Worm (Caenorhabditis elegans) whole organism, L1 larva: ENCODE measurements around the gene fbxa-30.

Source experiments
- C04F5.9 ChIP-seq: sonication (generic microtip); optimal IDR thresholded peaks from 2 replicates; lab custom pipeline; 2016; ENCODE audit warnings: missing genetic modification characterization, missing compliant biosample characterization
- C34B4.2 ChIP-seq: sonication (generic microtip); optimal IDR thresholded peaks from 2 replicates; lab custom pipeline; 2017; ENCODE audit warnings: mild to moderate bottlenecking, missing genetic modification characterization, missing compliant biosample characterization
- Y116A8C.19 ChIP-seq: sonication (generic microtip); optimal IDR thresholded peaks from 2 replicates; lab custom pipeline; 2016; ENCODE audit warnings: missing compliant biosample characterization, missing genetic modification characterization, borderline replicate concordance
- alr-1 ChIP-seq: fragments of 200-800 bp; sonication (Bioruptor generic); optimal IDR thresholded peaks from 2 replicates; lab custom pipeline; 2018; ENCODE audit warnings: borderline replicate concordance, mild to moderate bottlenecking, missing genetic modification characterization, missing compliant biosample characterization
- aly-2 ChIP-seq: fragments of 150-350 bp; optimal IDR thresholded peaks from 2 replicates; lab custom pipeline; 2014; ENCODE audit warnings: missing biosample characterization, missing genetic modification characterization
- ceh-63 ChIP-seq: fragments of 200-800 bp; sonication (Bioruptor generic); optimal IDR thresholded peaks from 2 replicates; lab custom pipeline; 2018; ENCODE audit warnings: mild to moderate bottlenecking, missing genetic modification characterization, missing compliant biosample characterization
- ceh-82 ChIP-seq, 3 experiments: fragments of 150-350 bp in 1 of 3; sonication (generic microtip) in 2 of 3; optimal IDR thresholded peaks; 2 replicates each; lab custom pipeline; 2014 to 2017; ENCODE audit warnings: missing biosample characterization in 3 of 3, missing genetic modification characterization in 3 of 3
- ceh-90 ChIP-seq: sonication (generic microtip); optimal IDR thresholded peaks from 2 replicates; lab custom pipeline; 2016; ENCODE audit warnings: missing genetic modification characterization, missing compliant biosample characterization
- ces-1 ChIP-seq: fragments of 150-350 bp; optimal IDR thresholded peaks from 2 replicates; lab custom pipeline; 2014; ENCODE audit warnings: missing biosample characterization, missing genetic modification reagents, missing genetic modification characterization
- efl-1 ChIP-seq, 4 experiments: fragments of 150-350 bp; optimal IDR thresholded peaks in 3 of 4; peaks in 1 of 4; 1 replicate in 1 of 4; 2 replicates in 3 of 4; lab custom pipeline; 2014; ENCODE audit warnings: missing biosample characterization in 2 of 4, missing genetic modification characterization in 2 of 4, missing genetic modification reagents in 2 of 4
- egl-13 ChIP-seq: sonication (generic microtip); optimal IDR thresholded peaks from 2 replicates; lab custom pipeline; 2016; ENCODE audit warnings: missing genotype, missing genetic modification reagents, missing genetic modification characterization, missing compliant biosample characterization
- elt-2 ChIP-seq: sonication (generic microtip); optimal IDR thresholded peaks from 2 replicates; lab custom pipeline; 2016; ENCODE audit warnings: missing genetic modification characterization, mild to moderate bottlenecking, inconsistent platforms, missing compliant biosample characterization, missing genetic modification reagents
- ets-5 ChIP-seq: fragments of 200-800 bp; sonication (Bioruptor generic); IDR thresholded peaks from 2 replicates; pipeline ENCODE4 v1.3.6; 2022; ENCODE audit warnings: missing genetic modification characterization, missing compliant biosample characterization
- fkh-8 ChIP-seq: sonication (generic microtip); optimal IDR thresholded peaks from 2 replicates; lab custom pipeline; 2016; ENCODE audit warnings: mild to moderate bottlenecking, missing genetic modification characterization, missing compliant biosample characterization
- fos-1 ChIP-seq: fragments of 150-350 bp; optimal IDR thresholded peaks from 2 replicates; lab custom pipeline; 2014; ENCODE audit warnings: missing biosample characterization, missing genetic modification characterization
- hlh-4 ChIP-seq: sonication (generic microtip); optimal IDR thresholded peaks from 2 replicates; lab custom pipeline; 2016; ENCODE audit warnings: mild to moderate bottlenecking, missing genetic modification characterization, missing compliant biosample characterization
- hpl-2 ChIP-seq: fragments of 150-350 bp; optimal IDR thresholded peaks from 2 replicates; lab custom pipeline; 2014; ENCODE audit warnings: missing biosample characterization, missing genetic modification reagents, missing genetic modification characterization
- jun-1 ChIP-seq: fragments of 150-350 bp; optimal IDR thresholded peaks from 2 replicates; lab custom pipeline; 2014; ENCODE audit warnings: missing biosample characterization, missing genetic modification reagents, missing genetic modification characterization
- lin-14 ChIP-seq: fragments of 200-800 bp; sonication (Bioruptor generic); optimal IDR thresholded peaks from 2 replicates; lab custom pipeline; 2018; ENCODE audit warnings: mild to moderate bottlenecking, missing genetic modification characterization, moderate library complexity, missing compliant biosample characterization
- lin-15B ChIP-seq: fragments of 150-350 bp; sonication (generic microtip); optimal IDR thresholded peaks from 3 replicates; lab custom pipeline; 2014; ENCODE audit warnings: missing biosample characterization, missing genetic modification characterization
- lin-35 ChIP-seq, 2 experiments: fragments of 150-350 bp; optimal IDR thresholded peaks; 2 replicates each; lab custom pipeline; 2014; ENCODE audit warnings: missing biosample characterization in 2 of 2, missing genetic modification characterization in 2 of 2, missing genetic modification reagents in 2 of 2
- lir-3 ChIP-seq: sonication (generic microtip); optimal IDR thresholded peaks from 2 replicates; lab custom pipeline; 2016; ENCODE audit warnings: mild to moderate bottlenecking, missing genetic modification characterization, moderate library complexity, missing compliant biosample characterization; ENCODE audit not compliant: poor library complexity
- lsy-2 ChIP-seq, 2 experiments: fragments of 150-350 bp; optimal IDR thresholded peaks; 2 replicates each; lab custom pipeline; 2014; ENCODE audit warnings: missing biosample characterization in 2 of 2, missing genetic modification characterization in 2 of 2
- mep-1 ChIP-seq: fragments of 150-350 bp; optimal IDR thresholded peaks from 2 replicates; lab custom pipeline; 2014; ENCODE audit warnings: missing biosample characterization, missing genetic modification characterization
- nhr-19 ChIP-seq: fragments of 200-800 bp; sonication (Bioruptor generic); conservative IDR thresholded peaks from 2 replicates; pipeline ENCODE4 v1.3.6; 2022; ENCODE audit warnings: missing genetic modification characterization, missing compliant biosample characterization
- nhr-237 ChIP-seq: fragments of 150-350 bp; optimal IDR thresholded peaks from 2 replicates; lab custom pipeline; 2014; ENCODE audit warnings: missing biosample characterization, missing genetic modification characterization
- nhr-84 ChIP-seq: sonication (generic microtip); optimal IDR thresholded peaks from 2 replicates; lab custom pipeline; 2017; ENCODE audit warnings: missing biosample characterization, missing genetic modification characterization
- nhr-85 ChIP-seq: sonication (generic microtip); peaks from one replicate; lab custom pipeline; 2016; ENCODE audit warnings: missing genetic modification characterization, inconsistent platforms, missing compliant biosample characterization
- pax-3 ChIP-seq: fragments of 200-800 bp; sonication (Bioruptor generic); optimal IDR thresholded peaks from 2 replicates; lab custom pipeline; 2018; ENCODE audit warnings: mild to moderate bottlenecking, missing genetic modification characterization, moderate library complexity, missing compliant biosample characterization
- pqm-1 ChIP-seq: sonication (generic microtip); optimal IDR thresholded peaks from 3 replicates; lab custom pipeline; 2017; ENCODE audit warnings: missing biosample characterization, missing genetic modification characterization
- rnt-1 ChIP-seq: sonication (generic microtip); optimal IDR thresholded peaks from 2 replicates; lab custom pipeline; 2016; ENCODE audit warnings: mild to moderate bottlenecking, missing genetic modification characterization, moderate library complexity, missing compliant biosample characterization
- snpc-4 ChIP-seq: fragments of 150-350 bp; optimal IDR thresholded peaks from 2 replicates; lab custom pipeline; 2014; ENCODE audit warnings: missing biosample characterization, missing genetic modification characterization
- sptf-1 ChIP-seq: fragments of 150-350 bp; optimal IDR thresholded peaks from 2 replicates; lab custom pipeline; 2014; ENCODE audit warnings: missing biosample characterization, missing genetic modification characterization
- sup-37 ChIP-seq: fragments of 200-800 bp; sonication (Bioruptor generic); optimal IDR thresholded peaks from 2 replicates; lab custom pipeline; 2018; ENCODE audit warnings: mild to moderate bottlenecking, missing genetic modification characterization, missing compliant biosample characterization
- swsn-7 ChIP-seq: sonication (generic microtip); optimal IDR thresholded peaks from 2 replicates; lab custom pipeline; 2016; ENCODE audit warnings: missing genetic modification characterization, missing compliant biosample characterization
- tlp-1 ChIP-seq: fragments of 150-350 bp; optimal IDR thresholded peaks from 2 replicates; lab custom pipeline; 2014; ENCODE audit warnings: missing biosample characterization, missing genetic modification characterization
- unc-98 ChIP-seq: fragments of 200-800 bp; sonication (Bioruptor generic); IDR thresholded peaks from 2 replicates; pipeline ENCODE4 v1.3.6; 2022; ENCODE audit warnings: missing genetic modification characterization, missing compliant biosample characterization
- ztf-11 ChIP-seq, 2 experiments: sonication (generic microtip); optimal IDR thresholded peaks; 2 replicates each; lab custom pipeline; 2016 to 2017; ENCODE audit warnings: missing genetic modification characterization in 2 of 2, missing biosample characterization in 1 of 2, missing compliant biosample characterization in 1 of 2

fbxa-30 gene

ce11 chrIII:1275513-1275912 is at the start of gene fbxa-30:
TSS of gene fbxa-30 (minus strand) at chrIII:1275613.
- TF ChIP-seq lin-14 (no peak), sup-37 (no peak), fkh-8 (no peak), ceh-82 (tag; optimal IDR thresholded peaks at IDR 0.05; lab: Kevin White, UChicago) (no peak), nhr-84 (no peak)

- TF ChIP-seq fos-1 (tag; lab: Kevin White, UChicago) (no peak), C04F5.9 (tag; lab: Kevin White, UChicago) (no peak), lin-35 (GFP tag; optimal IDR thresholded peaks at IDR 0.05; lab: Kevin White, UChicago) (no peak), pqm-1 (tag; lab: Kevin White, UChicago) (no peak), lin-15B (tag; lab: Kevin White, UChicago) (no peak), tlp-1 (tag; lab: Kevin White, UChicago) (no peak), C34B4.2 (tag; lab: Kevin White, UChicago) (no peak), snpc-4 (tag; lab: Kevin White, UChicago) (no peak), nhr-84 (no peak), nhr-85 (tag; lab: Kevin White, UChicago) (no peak), jun-1 (tag; lab: Kevin White, UChicago) (no peak), ces-1 (GFP tag; lab: Kevin White, UChicago) (no peak), ceh-90 (no peak), efl-1 (optimal IDR thresholded peaks at IDR 0.05; lab: Kevin White, UChicago) (no peak), efl-1 (GFP tag; optimal IDR thresholded peaks at IDR 0.05 in 1 of 2; lab: Kevin White, UChicago) (no peak), mep-1 (tag; lab: Kevin White, UChicago) (no peak), nhr-19 (GFP tag; lab: Robert Waterston, UW) (no peak)
These were observed 49.1 kb upstream of the fbxa-30 start, which contains the start of gene fbxa-14 for ce11 chrIII:1324513-1324912. TSS of gene fbxa-14 (minus strand) at chrIII:1324613.

ce11 chrIII:1323555-1323954 is 48.1 kb upstream of the fbxa-30 start:
- TF ChIP-seq ets-5 (no peak), alr-1 (no peak), unc-98 (GFP tag; lab: Robert Waterston, UW) (no peak), Y116A8C.19 (tag; lab: Kevin White, UChicago) (no peak), aly-2 (tag; lab: Kevin White, UChicago) (no peak), elt-2 (tag; lab: Kevin White, UChicago) (peak; percentile 92), lsy-2 (tag; optimal IDR thresholded peaks at IDR 0.05; lab: Kevin White, UChicago) (peak in 1 of 2 experiments; percentile 20), ztf-11 (tag; optimal IDR thresholded peaks at IDR 0.05; lab: Kevin White, UChicago) (no peak), ceh-63 (no peak), pqm-1 (tag; lab: Kevin White, UChicago) (peak; percentile 89), nhr-237 (tag; lab: Kevin White, UChicago) (no peak), nhr-19 (GFP tag; lab: Robert Waterston, UW) (no peak), rnt-1 (tag; lab: Kevin White, UChicago) (no peak), tlp-1 (tag; lab: Kevin White, UChicago) (no peak), egl-13 (tag; lab: Kevin White, UChicago) (no peak), nhr-85 (tag; lab: Kevin White, UChicago) (no peak), lir-3 (tag; lab: Kevin White, UChicago) (no peak), swsn-7 (tag; lab: Kevin White, UChicago) (no peak), hpl-2 (GFP tag; lab: Kevin White, UChicago) (no peak), sptf-1 (no peak), hlh-4 (tag; lab: Kevin White, UChicago) (no peak), ceh-90 (no peak), pax-3 (tag; lab: Kevin White, UChicago) (peak; percentile 16)
